Worm (Caenorhabditis elegans) whole organism, late embryonic: ENCODE measurements around the gene R144.12.

Source experiments
- ama-1 ChIP-seq: fragments of 150-350 bp; optimal IDR thresholded peaks from 2 replicates; lab custom pipeline; 2014
- fkh-10 ChIP-seq: fragments of 150-350 bp; optimal IDR thresholded peaks from 2 replicates; lab custom pipeline; 2014; ENCODE audit warnings: missing biosample characterization, missing genetic modification reagents, missing genetic modification characterization
- nfya-1 ChIP-seq: sonication (generic microtip); optimal IDR thresholded peaks from 2 replicates; lab custom pipeline; 2017; ENCODE audit warnings: missing genetic modification characterization, mild to moderate bottlenecking, missing compliant biosample characterization, antibody characterized with exemption, moderate library complexity
- nhr-11 ChIP-seq: fragments of 150-350 bp; optimal IDR thresholded peaks from 2 replicates; lab custom pipeline; 2014; ENCODE audit warnings: missing biosample characterization, missing genetic modification characterization

- TF ChIP-seq nhr-11 (tag; lab: Kevin White, UChicago) = no peak
- TF ChIP-seq fkh-10 = no peak
- no peak for TF ChIP-seq ama-1
- no peak for TF ChIP-seq nfya-1 (tag; lab: Kevin White, UChicago)
Observed at ce11 chrIII:5036158-5036557, 29.4 kb upstream of the R144.12 start, which contains the start of gene C45G9.6.
